Fruit fly (Drosophila melanogaster) Kc167 (cell line): ENCODE measurements around the gene Orc2.

Source experiments
- Myc ChIP-seq: fragments of >200 bp; optimal IDR thresholded peaks from 2 replicates; lab custom pipeline; 2017; ENCODE audit warnings: missing external identifiers
- h ChIP-seq: fragments of >200 bp; optimal IDR thresholded peaks from 3 replicates; lab custom pipeline; 2018; ENCODE audit warnings: missing external identifiers
- insv ChIP-seq: fragments of >200 bp; optimal IDR thresholded peaks from 3 replicates; lab custom pipeline; 2018; ENCODE audit warnings: missing external identifiers
- psq ChIP-seq: fragments of >200 bp; optimal IDR thresholded peaks from 2 replicates; lab custom pipeline; 2017; ENCODE audit warnings: missing external identifiers
- ttk ChIP-seq: sonication (Bioruptor generic); optimal IDR thresholded peaks from 2 replicates; lab custom pipeline; 2017; ENCODE audit warnings: missing external identifiers

- TF ChIP-seq Myc (no peak), h (no peak), psq (no peak), insv (lab: Kevin White, UChicago) (no peak), ttk (lab: Kevin White, UChicago) (no peak)
Observed at dm6 chr3R:13980956-13981355, 16.3 kb downstream of the Orc2 start.
